Fruit fly (Drosophila melanogaster): Measurements from ENCODE around the gene CG5245.
A peak's percentile ranks its signal among the peaks of the same experiment; 100 is the strongest.

The CG5245 gene

DNA sequence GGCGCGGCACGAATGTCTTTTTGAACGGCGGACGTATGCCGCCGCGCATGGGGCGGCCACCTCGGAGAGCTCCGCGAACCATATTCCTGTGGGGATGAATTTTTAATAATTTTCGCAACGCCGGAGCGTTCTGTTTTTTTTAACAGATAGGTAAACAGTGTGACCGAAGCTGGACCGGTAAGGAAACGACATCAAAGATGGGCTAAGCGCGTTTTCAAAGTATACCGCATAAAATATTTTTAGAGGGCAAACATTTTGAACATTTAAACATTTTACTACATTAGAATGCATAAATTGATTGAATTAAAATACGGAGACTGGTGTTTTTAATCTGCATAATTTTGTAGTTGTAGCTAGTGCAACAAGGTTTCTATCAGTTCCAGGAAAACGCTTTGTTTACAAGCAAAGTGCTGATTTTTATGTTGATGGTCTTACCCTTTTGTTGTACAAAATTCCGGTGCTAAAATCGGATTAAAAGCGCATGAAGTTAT is at the start of gene CG5245, which contains the start of gene CG5641 (continued):
- TF ChIP-seq Hr3 (GFP tag; optimal IDR thresholded peaks at IDR 0.05) (no peak), D (optimal IDR thresholded peaks at IDR 0.05) (no peak), D (GFP tag; optimal IDR thresholded peaks at IDR 0.05) (no peak), trem (tag; optimal IDR thresholded peaks at IDR 0.05) (peak; percentile 51), Sry-β (GFP tag; optimal IDR thresholded peaks at IDR 0.05) (peak; percentile 14), CG13287 (GFP tag; IDR thresholded peaks at IDR 0.05; ENCODE audit: partially characterized antibody) (peak; percentile 18; the same call in 1 of the 2 replicates), pzg (GFP tag; optimal IDR thresholded peaks at IDR 0.05) (peak; percentile 51), CG34422 (GFP tag; IDR thresholded peaks at IDR 0.05) (peak; percentile 31; the same call in 1 of the 3 replicates), mirr (GFP tag; optimal IDR thresholded peaks at IDR 0.05) (no peak), Mes4 (GFP tag; optimal IDR thresholded peaks at IDR 0.05) (no peak), sisA (GFP tag; IDR thresholded peaks at IDR 0.05) (no peak), CG12659 (GFP tag; optimal IDR thresholded peaks at IDR 0.05) (peak; percentile 22), HLH54F (GFP tag; optimal IDR thresholded peaks at IDR 0.05) (no peak), pum (GFP tag; optimal IDR thresholded peaks at IDR 0.05) (no peak), Ets97D (GFP tag; optimal IDR thresholded peaks at IDR 0.05) (peak; percentile 23), Opbp (GFP tag; IDR thresholded peaks at IDR 0.05; ENCODE audit: partially characterized antibody) (0 out of 3 replicates have a peak, but pooled peaks have one; percentile 12), NK7.1 (GFP tag; optimal IDR thresholded peaks at IDR 0.05) (no peak), Lhr (GFP tag; optimal IDR thresholded peaks at IDR 0.05) (peak; percentile 31), HLHmδ (GFP tag; optimal IDR thresholded peaks at IDR 0.05) (no peak), eve (GFP tag; optimal IDR thresholded peaks at IDR 0.05) (no peak)

dm6 chr3R:12379708-12380107 is 49.7 kb upstream of the CG5245 start, which contains the start of gene GstD8:
TSS of gene GstD8 (plus strand) at chr3R:12380008.
- no peak for TF ChIP-seq H15 (GFP tag; IDR thresholded peaks at IDR 0.05)
- no peak for TF ChIP-seq Optix (GFP tag; IDR thresholded peaks at IDR 0.05)
- TF ChIP-seq zen (tag; optimal IDR thresholded peaks at IDR 0.05) = peak; percentile 56
- TF ChIP-seq h (optimal IDR thresholded peaks at IDR 0.05) = no peak
- TF ChIP-seq CG11085 (GFP tag; IDR thresholded peaks at IDR 0.05) = no peak
- no peak for TF ChIP-seq CG2202 (tag; optimal IDR thresholded peaks at IDR 0.05)
- TF ChIP-seq Fer1 (GFP tag; optimal IDR thresholded peaks at IDR 0.05) = no peak

DNA sequence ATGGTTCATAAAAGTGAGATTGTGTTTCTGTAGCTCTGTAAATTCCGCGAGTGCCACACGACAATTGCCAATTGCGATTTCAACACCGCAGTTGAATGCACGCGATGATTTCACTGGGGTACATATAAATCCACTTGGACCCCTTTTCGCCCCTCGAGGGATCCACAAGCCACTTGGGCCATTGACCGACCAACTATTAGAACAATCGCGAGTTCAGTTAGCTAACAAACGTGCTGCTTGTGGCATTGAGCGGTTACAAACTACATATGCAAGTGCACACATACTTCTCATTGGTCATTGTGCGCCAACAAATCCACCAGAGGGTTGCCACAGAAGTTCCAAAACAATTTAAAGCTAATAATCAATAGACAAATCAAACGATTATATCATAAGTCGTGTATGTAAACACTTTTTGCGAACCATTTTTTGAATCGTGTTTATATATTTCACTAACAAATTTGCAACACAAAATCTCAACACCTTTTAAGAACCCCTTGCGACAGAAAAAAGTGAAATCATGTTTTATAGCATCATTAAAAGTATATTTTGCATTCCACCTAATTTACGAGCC is 48.1 kb upstream of the CG5245 start:
- TF ChIP-seq Drgx (GFP tag; IDR thresholded peaks at IDR 0.05) (peak; percentile 55), CG18476 (GFP tag; optimal IDR thresholded peaks at IDR 0.05) (peak; percentile 79), CG10565 (GFP tag; optimal IDR thresholded peaks at IDR 0.05) (no peak)

- TF ChIP-seq CG15073 (GFP tag; optimal IDR thresholded peaks at IDR 0.05) = no peak
- peak; percentile 55 for TF ChIP-seq D (optimal IDR thresholded peaks at IDR 0.05)
- no peak for TF ChIP-seq D (GFP tag; optimal IDR thresholded peaks at IDR 0.05)
- TF ChIP-seq zen (tag; optimal IDR thresholded peaks at IDR 0.05) = peak; percentile 98
- peak; percentile 12 for TF ChIP-seq pros (GFP tag; optimal IDR thresholded peaks at IDR 0.05)
- peak; percentile 20 for TF ChIP-seq CG15479 (GFP tag; optimal IDR thresholded peaks at IDR 0.05)
- TF ChIP-seq corto (GFP tag; optimal IDR thresholded peaks at IDR 0.05) = no peak
These were observed 46.8 kb upstream of the CG5245 start, which contains the start of gene CG10035 for dm6 chr3R:12382563-12382962. TSS of gene CG10035 (minus strand) at chr3R:12382691.

Measured in whole organism, embryonic.